Fruit fly (Drosophila melanogaster) whole organism, embryonic: ENCODE results near the gene Ube4B.

Source experiments
- Blimp-1 ChIP-seq: fragments of 200-800 bp; sonication (Bioruptor generic); optimal IDR thresholded peaks from 3 replicates; lab custom pipeline; 2018; ENCODE audit warnings: missing biosample characterization, missing genetic modification characterization, mild to moderate bottlenecking, moderate library complexity, missing genetic modification reagents
- CG11398 ChIP-seq: fragments of 200-800 bp; sonication (Bioruptor generic); optimal IDR thresholded peaks from 2 replicates; lab custom pipeline; 2016; ENCODE audit warnings: missing biosample characterization, missing genetic modification characterization
- CG12104 ChIP-seq: fragments of 200-800 bp; sonication (Bioruptor generic); optimal IDR thresholded peaks from 3 replicates; lab custom pipeline; 2016; ENCODE audit warnings: missing biosample characterization, missing genetic modification characterization
- CG12391 ChIP-seq: fragments of 200-800 bp; sonication (Bioruptor generic); optimal IDR thresholded peaks from 3 replicates; lab custom pipeline; 2018; ENCODE audit warnings: missing biosample characterization, mild to moderate bottlenecking, missing genetic modification characterization, moderate library complexity
- CG13424 ChIP-seq: fragments of 200-800 bp; sonication (Bioruptor generic); optimal IDR thresholded peaks from 2 replicates; lab custom pipeline; 2019; ENCODE audit warnings: missing biosample characterization, mild to moderate bottlenecking, missing genetic modification characterization, moderate library complexity
- CG14050 ChIP-seq: fragments of 200-800 bp; sonication (Bioruptor generic); IDR thresholded peaks from 3 replicates; pipeline ENCODE4 v1.3.6; 2022; ENCODE audit warnings: missing biosample characterization, missing genetic modification characterization
- CG15011 ChIP-seq: fragments of 200-800 bp; sonication (Bioruptor generic); optimal IDR thresholded peaks from 3 replicates; lab custom pipeline; 2018; ENCODE audit warnings: missing biosample characterization, mild to moderate bottlenecking, missing genetic modification characterization
- CG15269 ChIP-seq: fragments of 200-800 bp; sonication (Bioruptor generic); optimal IDR thresholded peaks from 2 replicates; lab custom pipeline; 2018; ENCODE audit warnings: missing biosample characterization, mild to moderate bottlenecking, missing genetic modification characterization, moderate library complexity
- CG18476 ChIP-seq: fragments of 200-800 bp; sonication (Bioruptor generic); optimal IDR thresholded peaks from 2 replicates; lab custom pipeline; 2016; ENCODE audit warnings: missing biosample characterization, mild to moderate bottlenecking, missing genetic modification characterization
- CG30403 ChIP-seq: fragments of 200-800 bp; sonication (Bioruptor generic); optimal IDR thresholded peaks from 3 replicates; lab custom pipeline; 2016; ENCODE audit warnings: missing biosample characterization, missing genetic modification characterization
- CG33557 ChIP-seq: fragments of 200-800 bp; sonication (Bioruptor generic); optimal IDR thresholded peaks from 2 replicates; lab custom pipeline; 2019; ENCODE audit warnings: missing biosample characterization, mild to moderate bottlenecking, missing genetic modification characterization, moderate library complexity
- CG4854 ChIP-seq: fragments of 200-800 bp; sonication (Bioruptor generic); optimal IDR thresholded peaks from 2 replicates; lab custom pipeline; 2016; ENCODE audit warnings: missing biosample characterization, missing genetic modification characterization, inconsistent platforms
- CG9437 ChIP-seq: fragments of 200-800 bp; sonication (Bioruptor generic); optimal IDR thresholded peaks from 2 replicates; lab custom pipeline; 2018; ENCODE audit warnings: missing biosample characterization, mild to moderate bottlenecking, missing genetic modification characterization
- Camta ChIP-seq: fragments of 200-800 bp; sonication (Bioruptor generic); optimal IDR thresholded peaks from 2 replicates; lab custom pipeline; 2016; ENCODE audit warnings: missing biosample characterization, missing genetic modification characterization
- Gsc ChIP-seq: fragments of 200-800 bp; sonication (Bioruptor generic); IDR thresholded peaks from 2 replicates; pipeline ENCODE4 v1.3.6; 2022; ENCODE audit warnings: missing biosample characterization, missing genetic modification characterization
- H15 ChIP-seq: fragments of 200-800 bp; sonication (Bioruptor generic); IDR thresholded peaks from 3 replicates; pipeline ENCODE4 v1.3.6; 2022; ENCODE audit warnings: missing biosample characterization, missing genetic modification characterization
- MBD-R2 ChIP-seq: fragments of 200-800 bp; sonication (Bioruptor generic); IDR thresholded peaks from 2 replicates; pipeline ENCODE4 v1.3.6; 2022; ENCODE audit warnings: missing biosample characterization, missing genetic modification characterization
- NC2β ChIP-seq: fragments of 200-800 bp; sonication (Bioruptor generic); optimal IDR thresholded peaks from 2 replicates; lab custom pipeline; 2016; ENCODE audit warnings: missing biosample characterization, missing genetic modification characterization
- Sox102F ChIP-seq: fragments of 200-800 bp; sonication (Bioruptor generic); optimal IDR thresholded peaks from 2 replicates; lab custom pipeline; 2018; ENCODE audit warnings: missing biosample characterization, mild to moderate bottlenecking, missing genetic modification characterization, moderate library complexity
- ara ChIP-seq: fragments of 200-800 bp; sonication (Bioruptor generic); IDR thresholded peaks from 2 replicates; pipeline ENCODE4 v1.3.6; 2022; ENCODE audit warnings: missing biosample characterization, missing genetic modification characterization
- ase ChIP-seq: fragments of 200-800 bp; sonication (Bioruptor generic); IDR thresholded peaks from 3 replicates; pipeline ENCODE4 v1.3.6; 2022; ENCODE audit warnings: missing biosample characterization, missing genetic modification characterization
- bsh ChIP-seq, 2 experiments: fragments of 200-800 bp; sonication (Bioruptor generic); optimal IDR thresholded peaks; 2 replicates each; lab custom pipeline; 2017 to 2018; ENCODE audit warnings: mild to moderate bottlenecking in 2 of 2, missing biosample characterization in 2 of 2, missing genetic modification characterization in 2 of 2, moderate library complexity in 1 of 2
- danr ChIP-seq: fragments of 200-800 bp; sonication (Bioruptor generic); IDR thresholded peaks from 2 replicates; pipeline ENCODE4 v1.3.6; 2022; ENCODE audit warnings: missing biosample characterization, missing genetic modification characterization
- dmrt99B ChIP-seq: fragments of 200-800 bp; sonication (Bioruptor generic); optimal IDR thresholded peaks from 2 replicates; lab custom pipeline; 2018; ENCODE audit warnings: missing biosample characterization, mild to moderate bottlenecking, missing genetic modification characterization, moderate library complexity
- ems ChIP-seq: fragments of 200-800 bp; sonication (Bioruptor generic); optimal IDR thresholded peaks from 3 replicates; lab custom pipeline; 2016; ENCODE audit warnings: missing biosample characterization, missing genetic modification characterization
- eve ChIP-seq, 2 experiments: fragments of >200 bp; optimal IDR thresholded peaks; 2 replicates each; lab custom pipeline; 2017; ENCODE audit warnings: missing biosample characterization in 2 of 2, missing genetic modification characterization in 2 of 2
- fd3F ChIP-seq: fragments of 200-800 bp; sonication (Bioruptor generic); optimal IDR thresholded peaks from 2 replicates; lab custom pipeline; 2018; ENCODE audit warnings: missing biosample characterization, mild to moderate bottlenecking, missing genetic modification characterization, moderate library complexity
- gt ChIP-seq: fragments of 200-800 bp; sonication (Bioruptor generic); IDR thresholded peaks from 2 replicates; pipeline ENCODE4 v1.3.6; 2022; ENCODE audit warnings: missing biosample characterization, missing genetic modification characterization
- hb ChIP-seq: fragments of 200-800 bp; sonication (Bioruptor generic); IDR thresholded peaks from 3 replicates; pipeline ENCODE4 v1.3.6; 2022; ENCODE audit warnings: missing biosample characterization, missing genetic modification characterization; ENCODE audit not compliant: partially characterized antibody
- hkb ChIP-seq, 2 experiments: fragments of 200-800 bp in 1 of 2; fragments of >200 bp in 1 of 2; sonication (Bioruptor generic) in 1 of 2; IDR thresholded peaks in 1 of 2; optimal IDR thresholded peaks in 1 of 2; 2 replicates each; pipeline versions ENCODE4 v1.3.6 to Lab custom; 2017 to 2022; ENCODE audit warnings: missing biosample characterization in 1 of 2, missing genetic modification characterization in 1 of 2
- insv ChIP-seq, 2 experiments: fragments of 200-800 bp; sonication (Bioruptor generic); optimal IDR thresholded peaks; 3 replicates each; lab custom pipeline; 2016 to 2018; ENCODE audit warnings: missing biosample characterization in 2 of 2, missing genetic modification characterization in 2 of 2
- inv ChIP-seq: fragments of 200-800 bp; sonication (Bioruptor generic); IDR thresholded peaks from 2 replicates; pipeline ENCODE4 v1.3.6; 2022; ENCODE audit warnings: missing biosample characterization, missing genetic modification characterization; ENCODE audit not compliant: partially characterized antibody
- pnt ChIP-seq: fragments of 200-800 bp; sonication (Bioruptor generic); optimal IDR thresholded peaks from 3 replicates; lab custom pipeline; 2016; ENCODE audit warnings: missing biosample characterization, missing genetic modification characterization
- pum ChIP-seq: fragments of 200-800 bp; sonication (Bioruptor generic); optimal IDR thresholded peaks from 2 replicates; lab custom pipeline; 2016; ENCODE audit warnings: missing biosample characterization, missing genetic modification characterization
- slbo ChIP-seq: fragments of 200-800 bp; sonication (Bioruptor generic); IDR thresholded peaks from 2 replicates; pipeline ENCODE4 v1.3.6; 2022; ENCODE audit warnings: missing biosample characterization, missing genetic modification characterization
- tx ChIP-seq: fragments of 200-800 bp; sonication (Bioruptor generic); optimal IDR thresholded peaks from 2 replicates; lab custom pipeline; 2016; ENCODE audit warnings: missing biosample characterization, missing genetic modification characterization
- unc-4 ChIP-seq: fragments of 200-800 bp; sonication (Bioruptor generic); IDR thresholded peaks from 2 replicates; pipeline ENCODE4 v1.3.6; 2022; ENCODE audit warnings: missing biosample characterization, missing genetic modification characterization; ENCODE audit not compliant: partially characterized antibody
- unpg ChIP-seq: fragments of 200-800 bp; sonication (Bioruptor generic); optimal IDR thresholded peaks from 3 replicates; lab custom pipeline; 2018; ENCODE audit warnings: missing biosample characterization, mild to moderate bottlenecking, missing genetic modification characterization, moderate library complexity
- vvl ChIP-seq: fragments of 200-800 bp; sonication (Bioruptor generic); IDR thresholded peaks from 2 replicates; pipeline ENCODE4 v1.3.6; 2022; ENCODE audit warnings: missing biosample characterization, missing genetic modification characterization
- zf30C ChIP-seq: fragments of 200-800 bp; sonication (Bioruptor generic); optimal IDR thresholded peaks from 3 replicates; lab custom pipeline; 2018; ENCODE audit warnings: missing biosample characterization, mild to moderate bottlenecking, missing genetic modification characterization
- zfh2 ChIP-seq: fragments of 200-800 bp; sonication (Bioruptor generic); optimal IDR thresholded peaks from 2 replicates; lab custom pipeline; 2016; ENCODE audit warnings: missing biosample characterization, missing genetic modification characterization

Ube4B gene

dm6 chr2L:12982107-12982506, 37.1 kb downstream of the Ube4B start (continued):
- TF ChIP-seq ems (GFP tag; lab: Kevin White, UChicago) (no peak), CG30403 (GFP tag; lab: Kevin White, UChicago) (peak; percentile 30), insv (GFP tag; optimal IDR thresholded peaks at IDR 0.05; lab: Kevin White, UChicago) (no peak), CG12104 (no peak), CG15269 (tag; lab: Kevin White, UChicago) (peak; percentile 25), ara (GFP tag; lab: Robert Waterston, UW) (no peak), unc-4 (GFP tag; lab: Robert Waterston, UW) (no peak), gt (GFP tag; lab: Robert Waterston, UW) (0 out of 2 replicates have a peak, but pooled peaks have one; percentile 6), CG12391 (tag; lab: Kevin White, UChicago) (peak; percentile 20), H15 (0 out of 3 replicates have a peak, but pooled peaks have one; percentile 17), CG33557 (GFP tag; lab: Kevin White, UChicago) (no peak), zfh2 (GFP tag; lab: Kevin White, UChicago) (no peak), Camta (GFP tag; lab: Kevin White, UChicago) (no peak), CG4854 (GFP tag; lab: Kevin White, UChicago) (no peak), CG18476 (GFP tag; lab: Kevin White, UChicago) (no peak), NC2β (no peak), hkb (optimal IDR thresholded peaks at IDR 0.05; lab: Kevin White, UChicago) (no peak), hkb (GFP tag; IDR thresholded peaks at IDR 0.05; lab: Robert Waterston, UW) (no peak), unpg (GFP tag; lab: Kevin White, UChicago) (peak; percentile 19), MBD-R2 (GFP tag; lab: Robert Waterston, UW) (no peak), zf30C (no peak), vvl (GFP tag; lab: Robert Waterston, UW) (0 out of 2 replicates have a peak, but pooled peaks have one; percentile 29), Sox102F (GFP tag; lab: Kevin White, UChicago) (peak; percentile 54), fd3F (no peak), hb (0 out of 3 replicates have a peak, but pooled peaks have one; percentile 20), ase (GFP tag; lab: Robert Waterston, UW) (no peak), CG13424 (tag; lab: Kevin White, UChicago) (peak; percentile 5), bsh (GFP tag; optimal IDR thresholded peaks at IDR 0.05; lab: Kevin White, UChicago) (peak in 1 of 2 experiments; percentile 23), Gsc (GFP tag; lab: Robert Waterston, UW) (no peak), slbo (0 out of 2 replicates have a peak, but pooled peaks have one; percentile 17), CG14050 (GFP tag; lab: Robert Waterston, UW) (no peak), CG15011 (GFP tag; lab: Kevin White, UChicago) (no peak), dmrt99B (tag; lab: Kevin White, UChicago) (peak; percentile 52), danr (GFP tag; lab: Robert Waterston, UW) (no peak), pum (GFP tag; lab: Kevin White, UChicago) (no peak), pnt (GFP tag; lab: Kevin White, UChicago) (no peak), inv (no peak), CG9437 (no peak), CG11398 (GFP tag; lab: Kevin White, UChicago) (no peak), tx (GFP tag; lab: Kevin White, UChicago) (no peak), eve (GFP tag; optimal IDR thresholded peaks at IDR 0.05; lab: Kevin White, UChicago) (no peak), Blimp-1 (peak; percentile 42)
